Worm (Caenorhabditis elegans) whole organism, L4 larva: Measurements from ENCODE around the gene rpb-12.

Experiments
- mxl-2 ChIP-seq: fragments of 200-800 bp; sonication (Bioruptor generic); conservative IDR thresholded peaks from 2 replicates; pipeline ENCODE4 v1.3.6; 2022; ENCODE audit warnings: missing genetic modification reagents, missing genetic modification characterization, missing compliant biosample characterization
- ztf-11 ChIP-seq: fragments of 150-350 bp; optimal IDR thresholded peaks from 2 replicates; lab custom pipeline; 2014; ENCODE audit warnings: missing biosample characterization, missing genetic modification characterization

ce11 chrIV:9114078-9114477 lies 32.6 kb downstream of the rpb-12 start:
- no peak for TF ChIP-seq ztf-11 (tag; lab: Kevin White, UChicago)
- no peak for TF ChIP-seq mxl-2 (GFP tag; lab: Robert Waterston, UW)
